Worm (Caenorhabditis elegans): ENCODE results near the gene E02A10.3.

The E02A10.3 gene

DNA sequence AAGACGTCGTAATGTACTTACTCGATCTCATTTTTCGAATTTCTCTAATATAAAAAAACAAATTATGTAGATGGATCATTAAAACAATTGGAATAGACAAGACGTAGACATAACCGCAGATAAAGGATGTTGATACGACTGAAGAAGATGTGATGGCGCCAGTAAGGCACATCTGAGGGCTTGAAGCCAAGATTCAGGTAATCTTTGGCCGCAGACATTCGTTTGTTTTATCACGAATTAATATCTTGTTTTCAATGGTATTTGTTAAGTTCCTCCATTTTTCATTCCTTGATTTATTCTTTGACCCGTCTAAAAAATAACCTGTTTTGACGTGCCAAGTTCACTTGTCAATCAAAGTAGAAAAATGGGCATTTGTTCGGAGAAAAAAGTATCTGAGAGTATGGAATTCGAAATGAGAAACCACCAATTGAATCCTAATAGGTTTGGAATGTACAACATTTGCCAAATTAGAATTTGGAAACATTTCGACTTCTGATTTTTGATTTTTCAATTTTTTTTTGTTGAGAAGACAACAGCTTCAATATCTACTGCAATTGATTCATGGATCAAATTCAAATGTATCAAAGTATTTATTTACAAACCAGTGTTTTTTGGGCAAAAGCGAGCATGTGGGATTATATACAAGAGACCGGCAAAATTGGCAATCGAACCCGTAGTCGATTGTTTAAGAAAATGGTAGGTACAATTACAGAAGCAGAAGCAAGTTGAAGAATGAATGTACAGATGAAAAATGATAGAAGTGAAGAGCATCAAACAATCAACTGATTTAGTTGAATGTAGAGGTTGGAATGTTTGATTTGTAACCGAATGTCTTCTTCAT lies 27.5 kb upstream of the E02A10.3 start:
- TF ChIP-seq tlp-1 (tag; optimal IDR thresholded peaks at IDR 0.05): no peak
- peak; percentile 14 for TF ChIP-seq mep-1 (tag; optimal IDR thresholded peaks at IDR 0.05)
- TF ChIP-seq lsy-2 (tag; optimal IDR thresholded peaks at IDR 0.05): peak in 1 of 2 experiments; percentile 58
- TF ChIP-seq C16A3.4 (tag; optimal IDR thresholded peaks at IDR 0.05): peak; percentile 41
- no peak for TF ChIP-seq efl-3 (GFP tag; optimal IDR thresholded peaks at IDR 0.05)
- peak; percentile 31 for TF ChIP-seq nhr-47 (tag; optimal IDR thresholded peaks at IDR 0.05)
- peak; percentile 35 for TF ChIP-seq nhr-19 (GFP tag; conservative IDR thresholded peaks at IDR 0.05)
- TF ChIP-seq isw-1 (GFP tag; IDR thresholded peaks at IDR 0.05): no peak
- TF ChIP-seq lin-35 (GFP tag; optimal IDR thresholded peaks at IDR 0.05): peak in 1 of 2 experiments; percentile 20
- no peak for TF ChIP-seq aha-1 (tag; optimal IDR thresholded peaks at IDR 0.05)
- peak; percentile 49 for TF ChIP-seq nhr-90 (tag; optimal IDR thresholded peaks at IDR 0.05; ENCODE audit: poor library complexity)
- no peak for TF ChIP-seq hpl-2 (GFP tag; optimal IDR thresholded peaks at IDR 0.05)
- no peak for TF ChIP-seq ceh-90 (tag; optimal IDR thresholded peaks at IDR 0.05)
- no peak for TF ChIP-seq hlh-4 (tag; optimal IDR thresholded peaks at IDR 0.05)
- peak; percentile 28 for TF ChIP-seq tbx-2 (tag; optimal IDR thresholded peaks at IDR 0.05)
- peak; percentile 41 for TF ChIP-seq nhr-20 (tag; optimal IDR thresholded peaks at IDR 0.05)
- TF ChIP-seq sptf-1 (tag; optimal IDR thresholded peaks at IDR 0.05): no peak
- TF ChIP-seq pax-3 (tag; optimal IDR thresholded peaks at IDR 0.05): peak; percentile 55
- TF ChIP-seq unc-30 (tag; optimal IDR thresholded peaks at IDR 0.05): no peak
- peak; percentile 37 for TF ChIP-seq lin-14 (GFP tag; optimal IDR thresholded peaks at IDR 0.05)
- TF ChIP-seq elt-3 (tag; optimal IDR thresholded peaks at IDR 0.05): peak in 5 of 6 experiments; percentile 34 to 72 (median 55)
- peak; percentile 92 for TF ChIP-seq ama-1 (optimal IDR thresholded peaks at IDR 0.05)
- peak; percentile 21 for TF ChIP-seq dsc-1 (tag; optimal IDR thresholded peaks at IDR 0.05)
- peak in 1 of 3 experiments; percentile 5 for TF ChIP-seq dpl-1 (GFP tag; optimal IDR thresholded peaks at IDR 0.05)
- TF ChIP-seq egl-27 (tag; optimal IDR thresholded peaks at IDR 0.05): no peak
- peak; percentile 63; the same call in 1 of the 2 replicates for TF ChIP-seq grh-1 (GFP tag; IDR thresholded peaks at IDR 0.05)
- TF ChIP-seq nhr-85 (tag): peak; percentile 94
- peak; percentile 20 for TF ChIP-seq snu-23 (GFP tag; optimal IDR thresholded peaks at IDR 0.05)
- no peak for TF ChIP-seq efl-1 (optimal IDR thresholded peaks at IDR 0.05)
- peak in 1 of 2 experiments; percentile 91 for TF ChIP-seq efl-1 (GFP tag; optimal IDR thresholded peaks at IDR 0.05 in 1 of 2)
- TF ChIP-seq blmp-1 (tag; optimal IDR thresholded peaks at IDR 0.05): peak; percentile 40
- TF ChIP-seq ztf-4 (tag; optimal IDR thresholded peaks at IDR 0.05): peak; percentile 38
- TF ChIP-seq nhr-71 (tag; optimal IDR thresholded peaks at IDR 0.05): peak; percentile 67
- peak; percentile 81 for TF ChIP-seq aly-2 (tag; optimal IDR thresholded peaks at IDR 0.05)
- peak; percentile 31 for TF ChIP-seq jun-1 (tag; optimal IDR thresholded peaks at IDR 0.05)
- no peak for TF ChIP-seq pqm-1 (tag; optimal IDR thresholded peaks at IDR 0.05)
- peak; percentile 85 for TF ChIP-seq unc-130 (tag; optimal IDR thresholded peaks at IDR 0.05)

DNA sequence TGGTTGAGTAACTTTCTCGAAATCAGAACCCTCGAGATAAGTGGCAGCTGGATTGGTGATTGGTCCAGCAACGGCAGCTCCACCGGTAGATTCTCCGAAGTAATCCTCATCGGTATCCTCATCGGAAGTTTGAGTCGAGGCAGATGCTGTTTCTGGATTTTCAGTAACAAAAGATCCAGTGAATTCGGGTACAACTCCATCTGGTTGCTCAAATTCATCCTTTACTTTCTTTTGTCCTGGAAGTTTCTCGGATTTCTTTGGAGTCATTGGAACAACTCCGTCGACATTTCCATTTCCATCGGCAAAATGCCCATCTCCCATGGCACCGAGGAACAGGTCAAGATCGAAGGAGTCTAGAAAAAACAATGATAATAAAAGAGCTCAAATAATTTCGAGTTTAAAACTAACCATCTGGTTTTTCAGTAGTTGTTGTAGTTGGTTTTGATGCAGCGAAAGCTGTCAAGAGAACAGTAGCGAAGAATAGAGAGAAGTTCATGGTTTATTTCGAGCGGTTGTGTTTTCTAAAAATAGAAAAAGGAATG lies 26.7 kb upstream of the E02A10.3 start, which contains the start of gene F45D3.4:
F45D3.4 (minus strand) TSS at position 521 of the 542 bp plus-strand sequence.
- peak in 1 of 2 experiments; percentile 13 for TF ChIP-seq lsy-2 (tag; optimal IDR thresholded peaks at IDR 0.05)
- no peak for TF ChIP-seq ets-5 (GFP tag; IDR thresholded peaks at IDR 0.05)
- TF ChIP-seq lin-35 (GFP tag; optimal IDR thresholded peaks at IDR 0.05): peak in 1 of 2 experiments; percentile 3
- no peak for TF ChIP-seq F16B12.6 (tag; optimal IDR thresholded peaks at IDR 0.05)
- no peak for TF ChIP-seq ceh-63 (GFP tag; optimal IDR thresholded peaks at IDR 0.05)
- no peak for TF ChIP-seq unc-30 (tag; optimal IDR thresholded peaks at IDR 0.05)
- TF ChIP-seq sptf-1 (tag; optimal IDR thresholded peaks at IDR 0.05): no peak
- no peak for TF ChIP-seq aly-2 (tag; optimal IDR thresholded peaks at IDR 0.05)
- no peak for TF ChIP-seq hlh-17 (GFP tag; optimal IDR thresholded peaks at IDR 0.05; ENCODE audit: borderline replicate concordance)
- no peak for TF ChIP-seq fkh-4 (tag; optimal IDR thresholded peaks at IDR 0.05; ENCODE audit: borderline replicate concordance)
- no peak for TF ChIP-seq dpl-1 (GFP tag; optimal IDR thresholded peaks at IDR 0.05)
- TF ChIP-seq pag-3 (tag; optimal IDR thresholded peaks at IDR 0.05; ENCODE audit: borderline replicate concordance, insufficient read depth): no peak
- TF ChIP-seq ces-1 (GFP tag; optimal IDR thresholded peaks at IDR 0.05): no peak
- TF ChIP-seq nhr-12 (tag; optimal IDR thresholded peaks at IDR 0.05): no peak
- TF ChIP-seq ceh-90 (tag; optimal IDR thresholded peaks at IDR 0.05): no peak
- no peak for TF ChIP-seq mdl-1 (tag; optimal IDR thresholded peaks at IDR 0.05)
- TF ChIP-seq nhr-77 (tag; optimal IDR thresholded peaks at IDR 0.05): no peak
- TF ChIP-seq pax-3 (tag; optimal IDR thresholded peaks at IDR 0.05): no peak
- no peak for TF ChIP-seq ztf-4 (tag; optimal IDR thresholded peaks at IDR 0.05)
- peak; percentile 15 for TF ChIP-seq ama-1 (optimal IDR thresholded peaks at IDR 0.05)
